Fruit fly (Drosophila melanogaster) whole organism, embryonic: ENCODE results near the gene CG33939.
A peak's percentile ranks its signal among the peaks of the same experiment; 100 is the strongest.

Experiments used
- Abd-B ChIP-seq: fragments of 200-800 bp; sonication (Bioruptor generic); optimal IDR thresholded peaks from 2 replicates; lab custom pipeline; 2018; ENCODE audit warnings: missing biosample characterization, mild to moderate bottlenecking, missing genetic modification characterization, moderate library complexity
- Antp ChIP-seq: fragments of 200-800 bp; sonication (Bioruptor generic); optimal IDR thresholded peaks from 3 replicates; lab custom pipeline; 2016; ENCODE audit warnings: missing biosample characterization, missing genetic modification characterization
- Atf-2 ChIP-seq: fragments of 200-800 bp; sonication (Bioruptor generic); optimal IDR thresholded peaks from 2 replicates; lab custom pipeline; 2016; ENCODE audit warnings: missing biosample characterization, missing genetic modification characterization
- B-H2 ChIP-seq: fragments of 200-800 bp; sonication (Bioruptor generic); optimal IDR thresholded peaks from 2 replicates; lab custom pipeline; 2018; ENCODE audit warnings: missing biosample characterization, mild to moderate bottlenecking, missing genetic modification characterization
- CG10979 ChIP-seq: fragments of 200-800 bp; sonication (Bioruptor generic); optimal IDR thresholded peaks from 2 replicates; lab custom pipeline; 2018; ENCODE audit warnings: missing biosample characterization, mild to moderate bottlenecking, missing genetic modification characterization, moderate library complexity
- CG11247 ChIP-seq: fragments of 200-800 bp; sonication (Bioruptor generic); IDR thresholded peaks from 2 replicates; pipeline ENCODE4 v1.3.6; 2022; ENCODE audit warnings: missing biosample characterization, missing genetic modification characterization
- CG12071 ChIP-seq: fragments of 200-800 bp; sonication (Bioruptor generic); optimal IDR thresholded peaks from 3 replicates; lab custom pipeline; 2018; ENCODE audit warnings: missing biosample characterization, mild to moderate bottlenecking, missing genetic modification characterization
- CG12744 ChIP-seq: fragments of 200-800 bp; sonication (Bioruptor generic); optimal IDR thresholded peaks from 2 replicates; lab custom pipeline; 2016; ENCODE audit warnings: missing biosample characterization, missing genetic modification characterization
- CG13775 ChIP-seq: fragments of 200-800 bp; sonication (Bioruptor generic); optimal IDR thresholded peaks from 3 replicates; lab custom pipeline; 2017; ENCODE audit warnings: missing biosample characterization, mild to moderate bottlenecking, missing genetic modification characterization
- CG14710 ChIP-seq: fragments of 200-800 bp; sonication (Bioruptor generic); optimal IDR thresholded peaks from 3 replicates; lab custom pipeline; 2019; ENCODE audit warnings: missing biosample characterization, mild to moderate bottlenecking, missing genetic modification characterization, moderate library complexity
- CG1529 ChIP-seq: fragments of 200-800 bp; sonication (Bioruptor generic); optimal IDR thresholded peaks from 3 replicates; lab custom pipeline; 2018; ENCODE audit warnings: missing biosample characterization, missing genetic modification characterization
- CG15696 ChIP-seq: fragments of 200-800 bp; sonication (Bioruptor generic); optimal IDR thresholded peaks from 2 replicates; lab custom pipeline; 2019; ENCODE audit warnings: missing biosample characterization, mild to moderate bottlenecking, missing genetic modification characterization, moderate library complexity
- CG16863 ChIP-seq: fragments of 200-800 bp; sonication (Bioruptor generic); optimal IDR thresholded peaks from 3 replicates; lab custom pipeline; 2016; ENCODE audit warnings: missing biosample characterization, missing genetic modification characterization
- CG2678 ChIP-seq: fragments of 200-800 bp; sonication (Bioruptor generic); optimal IDR thresholded peaks from 3 replicates; lab custom pipeline; 2019; ENCODE audit warnings: missing biosample characterization, mild to moderate bottlenecking, missing genetic modification characterization, moderate library complexity
- CG3065 ChIP-seq: fragments of 200-800 bp; sonication (Bioruptor generic); optimal IDR thresholded peaks from 2 replicates; lab custom pipeline; 2016; ENCODE audit warnings: missing biosample characterization, missing genetic modification characterization
- CG3847 ChIP-seq: fragments of 200-800 bp; sonication (Bioruptor generic); IDR thresholded peaks from 2 replicates; pipeline ENCODE4 v1.3.6; 2022; ENCODE audit warnings: missing biosample characterization, missing genetic modification characterization
- CG4730 ChIP-seq: fragments of 200-800 bp; sonication (Bioruptor generic); IDR thresholded peaks from 2 replicates; pipeline ENCODE4 v1.3.6; 2022; ENCODE audit warnings: missing biosample characterization, missing genetic modification characterization
- CG7271 ChIP-seq: fragments of 200-800 bp; sonication (Bioruptor generic); optimal IDR thresholded peaks from 2 replicates; lab custom pipeline; 2018; ENCODE audit warnings: missing biosample characterization, mild to moderate bottlenecking, missing genetic modification characterization, moderate library complexity
- CG7372 ChIP-seq: fragments of 200-800 bp; sonication (Bioruptor generic); IDR thresholded peaks from 2 replicates; pipeline ENCODE4 v1.3.6; 2022; ENCODE audit warnings: missing biosample characterization, missing genetic modification characterization
- CG7745 ChIP-seq: fragments of 200-800 bp; sonication (Bioruptor generic); optimal IDR thresholded peaks from 2 replicates; lab custom pipeline; 2018; ENCODE audit warnings: missing biosample characterization, mild to moderate bottlenecking, missing genetic modification characterization, moderate library complexity
- CG8924 ChIP-seq: fragments of 200-800 bp; optimal IDR thresholded peaks from 3 replicates; lab custom pipeline; 2019; ENCODE audit warnings: missing biosample characterization, mild to moderate bottlenecking, missing genetic modification characterization, moderate library complexity
- CG9817 ChIP-seq: fragments of 200-800 bp; sonication (Bioruptor generic); optimal IDR thresholded peaks from 2 replicates; lab custom pipeline; 2018; ENCODE audit warnings: missing biosample characterization, mild to moderate bottlenecking, missing genetic modification characterization, moderate library complexity
- CG9932 ChIP-seq: fragments of 200-800 bp; sonication (Bioruptor generic); IDR thresholded peaks from 2 replicates; pipeline ENCODE4 v1.3.6; 2022; ENCODE audit warnings: missing biosample characterization, missing genetic modification characterization
- D19B ChIP-seq: fragments of 200-800 bp; sonication (Bioruptor generic); optimal IDR thresholded peaks from 2 replicates; lab custom pipeline; 2017; ENCODE audit warnings: missing biosample characterization, mild to moderate bottlenecking, missing genetic modification characterization
- Drgx ChIP-seq: fragments of 200-800 bp; sonication (Bioruptor generic); IDR thresholded peaks from 2 replicates; pipeline ENCODE4 v1.3.6; 2022; ENCODE audit warnings: missing biosample characterization, missing genetic modification characterization
- Fer3 ChIP-seq: fragments of 200-800 bp; sonication (Bioruptor generic); optimal IDR thresholded peaks from 2 replicates; lab custom pipeline; 2018; ENCODE audit warnings: missing biosample characterization, mild to moderate bottlenecking, missing genetic modification characterization, moderate library complexity
- Max ChIP-seq: fragments of 200-800 bp; sonication (Bioruptor generic); optimal IDR thresholded peaks from 2 replicates; lab custom pipeline; 2016; ENCODE audit warnings: missing biosample characterization, mild to moderate bottlenecking, missing genetic modification characterization
- Mes4 ChIP-seq: fragments of 200-800 bp; sonication (Bioruptor generic); optimal IDR thresholded peaks from 2 replicates; lab custom pipeline; 2016; ENCODE audit warnings: missing biosample characterization, missing genetic modification characterization
- Ptx1 ChIP-seq: fragments of 200-800 bp; sonication (Bioruptor generic); IDR thresholded peaks from 2 replicates; pipeline ENCODE4 v1.3.6; 2022; ENCODE audit warnings: missing biosample characterization, missing genetic modification characterization
- Sry-β ChIP-seq: fragments of 200-800 bp; sonication (Bioruptor generic); optimal IDR thresholded peaks from 2 replicates; lab custom pipeline; 2018; ENCODE audit warnings: missing biosample characterization, mild to moderate bottlenecking, missing genetic modification characterization, moderate library complexity
- Stat92E ChIP-seq, 3 experiments: fragments of >200 bp in 2 of 3; fragments of 200-800 bp in 1 of 3; sonication (Bioruptor generic) in 1 of 3; optimal IDR thresholded peaks; 2 replicates each; lab custom pipeline; 2017 to 2019; ENCODE audit warnings: missing biosample characterization in 3 of 3, missing genetic modification characterization in 3 of 3, mild to moderate bottlenecking in 1 of 3, moderate library complexity in 1 of 3
- bowl ChIP-seq: fragments of 200-800 bp; sonication (Bioruptor generic); IDR thresholded peaks from 2 replicates; pipeline ENCODE4 v1.3.6; 2022; ENCODE audit warnings: missing biosample characterization, missing genetic modification characterization
- chif ChIP-seq, 2 experiments: fragments of 200-800 bp; sonication (Bioruptor generic); optimal IDR thresholded peaks; 3 replicates each; lab custom pipeline; 2016; ENCODE audit warnings: missing biosample characterization in 2 of 2, missing genetic modification characterization in 2 of 2
- chn ChIP-seq: fragments of 200-800 bp; sonication (Bioruptor generic); optimal IDR thresholded peaks from 2 replicates; lab custom pipeline; 2016; ENCODE audit warnings: missing biosample characterization, missing genetic modification characterization
- ewg ChIP-seq: fragments of 200-800 bp; sonication (Bioruptor generic); optimal IDR thresholded peaks from 3 replicates; lab custom pipeline; 2017; ENCODE audit warnings: mild to moderate bottlenecking, missing biosample characterization, missing genetic modification reagents, missing genetic modification characterization
- fru ChIP-seq: fragments of >200 bp; optimal IDR thresholded peaks from 2 replicates; lab custom pipeline; 2017
- fu2 ChIP-seq: fragments of 200-800 bp; sonication (Bioruptor generic); optimal IDR thresholded peaks from 2 replicates; lab custom pipeline; 2016; ENCODE audit warnings: missing biosample characterization, missing genetic modification characterization
- gem ChIP-seq: fragments of 200-800 bp; sonication (Bioruptor generic); optimal IDR thresholded peaks from 2 replicates; lab custom pipeline; 2019; ENCODE audit warnings: missing biosample characterization, mild to moderate bottlenecking, missing genetic modification characterization, moderate library complexity
- kay ChIP-seq: fragments of 200-800 bp; sonication (Bioruptor generic); optimal IDR thresholded peaks from 2 replicates; lab custom pipeline; 2016; ENCODE audit warnings: missing biosample characterization, missing genetic modification characterization
- otp ChIP-seq: fragments of 200-800 bp; sonication (Bioruptor generic); IDR thresholded peaks from 3 replicates; pipeline ENCODE4, ENCODE4 v1.3.6; 2022; ENCODE audit warnings: missing biosample characterization, missing genetic modification characterization
- rib ChIP-seq: fragments of 200-800 bp; sonication (Bioruptor generic); IDR thresholded peaks from 2 replicates; pipeline ENCODE4 v1.3.6; 2022; ENCODE audit warnings: missing biosample characterization, missing genetic modification characterization
- sc ChIP-seq, 3 experiments: fragments of >200 bp in 2 of 3; fragments of 200-800 bp in 1 of 3; sonication (Bioruptor generic) in 1 of 3; optimal IDR thresholded peaks; 2 replicates in 2 of 3; 3 replicates in 1 of 3; lab custom pipeline; 2017; ENCODE audit warnings: mild to moderate bottlenecking in 1 of 3, missing biosample characterization in 1 of 3, missing genetic modification characterization in 1 of 3, missing genetic modification reagents in 1 of 3
- seq ChIP-seq: fragments of 200-800 bp; sonication (Bioruptor generic); IDR thresholded peaks from 2 replicates; pipeline ENCODE4 v1.3.6; 2022; ENCODE audit warnings: missing biosample characterization, missing genetic modification characterization
- so ChIP-seq: fragments of 200-800 bp; sonication (Bioruptor generic); IDR thresholded peaks from 3 replicates; pipeline ENCODE4 v1.3.6; 2022; ENCODE audit warnings: missing biosample characterization, missing genetic modification characterization
- ssp ChIP-seq: fragments of 200-800 bp; sonication (Bioruptor generic); IDR thresholded peaks from 2 replicates; pipeline ENCODE4 v1.3.6; 2022; ENCODE audit warnings: missing biosample characterization, missing genetic modification characterization
- stc ChIP-seq: fragments of 200-800 bp; sonication (Bioruptor generic); IDR thresholded peaks from 2 replicates; pipeline ENCODE4 v1.3.6; 2022; ENCODE audit warnings: missing biosample characterization, missing genetic modification characterization
- tgo ChIP-seq: fragments of 200-800 bp; sonication (Bioruptor generic); IDR thresholded peaks from 3 replicates; pipeline ENCODE4 v1.3.6; 2022; ENCODE audit warnings: missing biosample characterization, missing genetic modification characterization
- trh ChIP-seq: fragments of 200-800 bp; sonication (Bioruptor generic); optimal IDR thresholded peaks from 2 replicates; lab custom pipeline; 2016; ENCODE audit warnings: missing biosample characterization, missing genetic modification characterization
- zfh1 ChIP-seq: fragments of 200-800 bp; sonication (Bioruptor generic); IDR thresholded peaks from 3 replicates; pipeline ENCODE4 v1.3.6; 2022; ENCODE audit warnings: missing biosample characterization, missing genetic modification characterization

The CG33939 gene

DNA sequence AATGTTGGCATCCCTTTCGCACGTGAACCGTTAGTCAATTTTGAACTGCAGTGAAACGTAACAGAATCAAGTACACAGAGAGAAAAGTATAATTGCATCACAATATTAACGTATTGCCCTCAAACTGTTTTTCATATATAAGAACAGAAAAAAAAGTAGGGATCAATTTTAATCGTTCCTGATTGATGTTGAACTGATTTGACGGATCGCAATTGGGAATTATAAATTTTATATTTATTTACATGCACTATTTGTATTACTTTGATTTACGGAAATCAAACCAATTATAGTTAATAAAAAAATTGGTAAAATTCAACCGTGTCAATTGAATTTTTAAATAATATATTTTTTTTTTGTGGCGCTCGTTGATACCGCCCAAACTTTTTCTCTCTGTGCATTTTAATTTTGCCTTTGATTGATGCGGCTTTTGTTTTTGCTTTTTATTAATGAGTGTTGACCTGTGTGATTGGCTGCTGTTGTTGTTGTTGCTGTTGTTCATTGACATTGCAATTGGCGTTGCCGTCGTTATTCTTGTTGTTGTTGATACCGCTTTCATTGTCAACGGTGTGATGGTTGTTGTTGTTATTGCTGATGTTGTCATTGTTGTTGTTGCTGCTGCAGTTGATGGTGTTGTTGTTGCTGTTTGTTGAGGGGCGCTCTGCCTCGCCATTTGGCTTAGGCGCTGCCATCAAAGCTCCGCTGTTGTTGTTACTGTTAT is 22.0 kb downstream of the CG33939 start (continued):
- TF ChIP-seq Sry-β (no peak), chn (GFP tag; lab: Kevin White, UChicago) (peak; percentile 36), CG12744 (GFP tag; lab: Kevin White, UChicago) (no peak), Stat92E (GFP tag; optimal IDR thresholded peaks at IDR 0.05; lab: Kevin White, UChicago) (no peak), fu2 (GFP tag; lab: Kevin White, UChicago) (no peak), Fer3 (tag; lab: Kevin White, UChicago) (peak; percentile 34), CG9932 (GFP tag; lab: Robert Waterston, UW) (no peak), gem (tag; lab: Kevin White, UChicago) (peak; percentile 85), Atf-2 (GFP tag; lab: Kevin White, UChicago) (no peak), CG13775 (GFP tag; lab: Kevin White, UChicago) (peak; percentile 54), CG9817 (tag; lab: Kevin White, UChicago) (peak; percentile 34), bowl (no peak), CG4730 (GFP tag; lab: Robert Waterston, UW) (0 out of 2 replicates have a peak, but pooled peaks have one; percentile 27), Max (GFP tag; lab: Kevin White, UChicago) (peak; percentile 55), otp (GFP tag; lab: Robert Waterston, UW) (peak; percentile 47; the same call in 1 of the 3 replicates), rib (GFP tag; lab: Robert Waterston, UW) (no peak), CG3847 (peak; percentile 31; the same call in 1 of the 2 replicates), CG2678 (tag; lab: Kevin White, UChicago) (peak; percentile 75), CG3065 (GFP tag; lab: Kevin White, UChicago) (no peak), B-H2 (no peak), CG14710 (peak; percentile 60), CG7372 (GFP tag; lab: Robert Waterston, UW) (no peak), CG7271 (tag; lab: Kevin White, UChicago) (no peak), Ptx1 (GFP tag; lab: Robert Waterston, UW) (peak; percentile 64), kay (no peak), seq (GFP tag; lab: Robert Waterston, UW) (0 out of 2 replicates have a peak, but pooled peaks have one; percentile 15), Mes4 (GFP tag; lab: Kevin White, UChicago) (no peak), zfh1 (GFP tag; lab: Robert Waterston, UW) (peak; percentile 59), Abd-B (GFP tag; lab: Kevin White, UChicago) (peak; percentile 28), tgo (GFP tag; lab: Robert Waterston, UW) (peak; percentile 49; the same call in 2 of the 3 replicates), CG15696 (peak; percentile 41), stc (GFP tag; lab: Robert Waterston, UW) (peak; percentile 45), so (GFP tag; lab: Robert Waterston, UW) (0 out of 3 replicates have a peak, but pooled peaks have one; percentile 8), CG12071 (GFP tag; lab: Kevin White, UChicago) (no peak), CG11247 (GFP tag; lab: Robert Waterston, UW) (0 out of 2 replicates have a peak, but pooled peaks have one; percentile 19), CG7745 (tag; lab: Kevin White, UChicago) (no peak), CG1529 (peak; percentile 36), ssp (GFP tag; lab: Robert Waterston, UW) (peak; percentile 17; the same call in 1 of the 2 replicates), CG8924 (tag; lab: Kevin White, UChicago) (peak; percentile 27), sc (optimal IDR thresholded peaks at IDR 0.05; lab: Kevin White, UChicago) (no peak), sc (GFP tag; optimal IDR thresholded peaks at IDR 0.05; lab: Kevin White, UChicago) (peak; percentile 41), trh (no peak), Antp (no peak), D19B (GFP tag; lab: Kevin White, UChicago) (peak; percentile 22), CG10979 (tag; lab: Kevin White, UChicago) (peak; percentile 75), CG16863 (GFP tag; lab: Kevin White, UChicago) (no peak), chif (GFP tag; optimal IDR thresholded peaks at IDR 0.05; lab: Kevin White, UChicago) (peak in 1 of 2 experiments; percentile 34), Drgx (peak; percentile 35; the same call in 1 of the 2 replicates), ewg (GFP tag; lab: Kevin White, UChicago) (peak; percentile 54), fru (lab: Kevin White, UChicago) (no peak)
